Fruit fly (Drosophila melanogaster) whole organism, pupa: ENCODE data around the gene CG17139.

Experiments used
- CG10348 ChIP-seq: fragments of 200-800 bp; sonication (Bioruptor generic); IDR thresholded peaks from 2 replicates; pipeline ENCODE4 v1.3.6; 2022; ENCODE audit warnings: missing biosample characterization, missing genetic modification characterization
- CG12605 ChIP-seq: fragments of 200-800 bp; sonication (Bioruptor generic); IDR thresholded peaks from 2 replicates; pipeline ENCODE4 v1.3.6; 2022; ENCODE audit warnings: missing biosample characterization, missing genetic modification characterization
- CG13204 ChIP-seq: fragments of 200-800 bp; sonication (Bioruptor generic); optimal IDR thresholded peaks from 2 replicates; lab custom pipeline; 2018; ENCODE audit warnings: missing biosample characterization, mild to moderate bottlenecking, missing genetic modification characterization, moderate library complexity
- CG14655 ChIP-seq: fragments of 200-800 bp; sonication (Bioruptor generic); optimal IDR thresholded peaks from 3 replicates; lab custom pipeline; 2017; ENCODE audit warnings: mild to moderate bottlenecking, missing biosample characterization, missing genetic modification reagents, missing genetic modification characterization
- CG15710 ChIP-seq: fragments of 200-800 bp; sonication (Bioruptor generic); optimal IDR thresholded peaks from 2 replicates; lab custom pipeline; 2018; ENCODE audit warnings: missing biosample characterization, mild to moderate bottlenecking, missing genetic modification characterization, moderate library complexity
- CG17806 ChIP-seq: fragments of 200-800 bp; sonication (Bioruptor generic); optimal IDR thresholded peaks from 2 replicates; lab custom pipeline; 2018; ENCODE audit warnings: missing biosample characterization, mild to moderate bottlenecking, missing genetic modification characterization, moderate library complexity
- CG32121 ChIP-seq: fragments of 200-800 bp; sonication (Bioruptor generic); IDR thresholded peaks from 2 replicates; pipeline ENCODE4 v1.3.6; 2022; ENCODE audit warnings: missing biosample characterization, missing genetic modification characterization
- CG34367 ChIP-seq: fragments of 200-800 bp; sonication (Bioruptor generic); optimal IDR thresholded peaks from 2 replicates; lab custom pipeline; 2018; ENCODE audit warnings: missing biosample characterization, mild to moderate bottlenecking, missing genetic modification characterization
- CG4496 ChIP-seq: fragments of 200-800 bp; sonication (Bioruptor generic); IDR thresholded peaks from 3 replicates; pipeline ENCODE4 v1.3.6; 2022; ENCODE audit warnings: missing biosample characterization, missing genetic modification characterization
- CG8159 ChIP-seq: fragments of 200-800 bp; sonication (Bioruptor generic); optimal IDR thresholded peaks from 3 replicates; lab custom pipeline; 2018; ENCODE audit warnings: missing biosample characterization, mild to moderate bottlenecking, missing genetic modification characterization, moderate library complexity
- CG8301 ChIP-seq: fragments of 200-800 bp; sonication (Bioruptor generic); optimal IDR thresholded peaks from 2 replicates; lab custom pipeline; 2018; ENCODE audit warnings: missing biosample characterization, mild to moderate bottlenecking, missing genetic modification characterization
- CG9948 ChIP-seq: fragments of 200-800 bp; sonication (Bioruptor generic); optimal IDR thresholded peaks from 2 replicates; lab custom pipeline; 2018; ENCODE audit warnings: missing biosample characterization, mild to moderate bottlenecking, missing genetic modification characterization, moderate library complexity
- D1 ChIP-seq: fragments of 200-800 bp; sonication (Bioruptor generic); optimal IDR thresholded peaks from 2 replicates; lab custom pipeline; 2018; ENCODE audit warnings: missing biosample characterization, mild to moderate bottlenecking, missing genetic modification characterization, moderate library complexity
- EcR ChIP-seq: fragments of 200-800 bp; sonication (Bioruptor generic); optimal IDR thresholded peaks from 3 replicates; lab custom pipeline; 2019; ENCODE audit warnings: missing biosample characterization, missing genetic modification characterization, mild to moderate bottlenecking, moderate library complexity, missing genetic modification reagents
- Ets98B ChIP-seq: fragments of 200-800 bp; sonication (Bioruptor generic); IDR thresholded peaks from 2 replicates; pipeline ENCODE4 v1.3.6; 2022; ENCODE audit warnings: missing biosample characterization, missing genetic modification characterization
- Pif1A ChIP-seq: fragments of 200-800 bp; sonication (Bioruptor generic); optimal IDR thresholded peaks from 3 replicates; lab custom pipeline; 2016; ENCODE audit warnings: missing biosample characterization, missing genetic modification characterization
- Pif1B ChIP-seq: fragments of 200-800 bp; sonication (Bioruptor generic); optimal IDR thresholded peaks from 3 replicates; lab custom pipeline; 2016; ENCODE audit warnings: missing biosample characterization, missing genetic modification characterization
- Snoo ChIP-seq: fragments of 200-800 bp; sonication (Bioruptor generic); optimal IDR thresholded peaks from 3 replicates; lab custom pipeline; 2017; ENCODE audit warnings: missing biosample characterization, mild to moderate bottlenecking, missing genetic modification characterization, inconsistent platforms
- fd96Ca ChIP-seq: fragments of 200-800 bp; sonication (Bioruptor generic); IDR thresholded peaks from 3 replicates; pipeline ENCODE4 v1.3.6; 2022; ENCODE audit warnings: missing biosample characterization, missing genetic modification characterization
- gl ChIP-seq: fragments of 200-800 bp; sonication (Bioruptor generic); optimal IDR thresholded peaks from 2 replicates; lab custom pipeline; 2018; ENCODE audit warnings: missing biosample characterization, mild to moderate bottlenecking, missing genetic modification characterization
- rn ChIP-seq: fragments of 200-800 bp; sonication (Bioruptor generic); IDR thresholded peaks from 2 replicates; pipeline ENCODE4 v1.3.6; 2022; ENCODE audit warnings: missing biosample characterization, missing genetic modification characterization

Gene CG17139

DNA sequence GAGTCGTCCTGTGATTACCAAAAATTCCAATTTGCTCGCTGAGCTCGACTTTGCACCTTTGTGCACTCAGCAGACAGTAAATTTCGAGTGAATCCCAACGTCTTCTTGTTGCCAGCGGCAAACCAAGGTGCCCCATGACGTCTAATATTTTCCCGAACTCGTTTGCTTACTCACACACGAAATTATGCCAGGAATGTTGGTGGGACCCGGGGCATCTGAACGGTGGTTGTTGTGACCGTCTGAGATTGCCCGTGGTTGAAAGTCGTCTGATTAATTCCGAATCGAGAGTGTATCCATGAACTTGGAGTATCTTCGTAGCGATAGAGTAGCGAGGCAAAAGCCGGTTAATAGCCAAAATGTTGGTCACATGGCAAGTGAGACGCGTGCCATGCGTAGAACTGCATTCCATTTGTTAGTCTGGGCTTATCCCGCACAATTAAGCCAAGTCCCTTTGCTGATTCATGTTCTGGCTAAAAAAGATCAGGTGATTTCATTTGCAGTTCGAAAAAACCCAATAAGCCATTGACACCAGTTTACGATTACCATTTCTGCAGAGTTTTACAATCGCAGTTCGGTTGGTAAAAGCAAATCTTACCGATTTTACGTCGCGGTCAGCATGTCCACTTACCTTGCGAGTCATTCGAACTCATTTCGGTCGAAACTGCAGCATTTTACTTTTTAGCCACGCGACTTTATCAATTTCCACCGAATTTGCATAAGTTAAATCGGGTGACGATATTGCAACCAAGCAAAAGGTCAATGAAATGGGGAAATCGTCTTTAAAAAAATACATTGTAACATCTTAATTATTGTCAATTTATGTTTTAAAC lies 43.3 kb downstream of the CG17139 start:
- TF ChIP-seq CG17806 (tag; lab: Kevin White, UChicago) (no peak), EcR (GFP tag; lab: Kevin White, UChicago) (no peak), rn (GFP tag; lab: Robert Waterston, UW) (no peak), CG32121 (GFP tag; lab: Robert Waterston, UW) (no peak), CG9948 (tag; lab: Kevin White, UChicago) (no peak), CG12605 (GFP tag; lab: Robert Waterston, UW) (no peak), Pif1A (GFP tag; lab: Kevin White, UChicago) (no peak), CG13204 (GFP tag; lab: Kevin White, UChicago) (no peak), CG8301 (tag; lab: Kevin White, UChicago) (no peak), Pif1B (GFP tag; lab: Kevin White, UChicago) (no peak), CG10348 (GFP tag; lab: Robert Waterston, UW) (no peak), CG34367 (tag; lab: Kevin White, UChicago) (no peak), Ets98B (GFP tag; lab: Robert Waterston, UW) (no peak), Snoo (tag; lab: Kevin White, UChicago) (no peak), fd96Ca (no peak), CG4496 (GFP tag; lab: Robert Waterston, UW) (no peak), CG14655 (GFP tag; lab: Kevin White, UChicago) (no peak), CG15710 (no peak), D1 (tag; lab: Kevin White, UChicago) (no peak)
- TF ChIP-seq, all 21 proteins: peak for 0

DNA sequence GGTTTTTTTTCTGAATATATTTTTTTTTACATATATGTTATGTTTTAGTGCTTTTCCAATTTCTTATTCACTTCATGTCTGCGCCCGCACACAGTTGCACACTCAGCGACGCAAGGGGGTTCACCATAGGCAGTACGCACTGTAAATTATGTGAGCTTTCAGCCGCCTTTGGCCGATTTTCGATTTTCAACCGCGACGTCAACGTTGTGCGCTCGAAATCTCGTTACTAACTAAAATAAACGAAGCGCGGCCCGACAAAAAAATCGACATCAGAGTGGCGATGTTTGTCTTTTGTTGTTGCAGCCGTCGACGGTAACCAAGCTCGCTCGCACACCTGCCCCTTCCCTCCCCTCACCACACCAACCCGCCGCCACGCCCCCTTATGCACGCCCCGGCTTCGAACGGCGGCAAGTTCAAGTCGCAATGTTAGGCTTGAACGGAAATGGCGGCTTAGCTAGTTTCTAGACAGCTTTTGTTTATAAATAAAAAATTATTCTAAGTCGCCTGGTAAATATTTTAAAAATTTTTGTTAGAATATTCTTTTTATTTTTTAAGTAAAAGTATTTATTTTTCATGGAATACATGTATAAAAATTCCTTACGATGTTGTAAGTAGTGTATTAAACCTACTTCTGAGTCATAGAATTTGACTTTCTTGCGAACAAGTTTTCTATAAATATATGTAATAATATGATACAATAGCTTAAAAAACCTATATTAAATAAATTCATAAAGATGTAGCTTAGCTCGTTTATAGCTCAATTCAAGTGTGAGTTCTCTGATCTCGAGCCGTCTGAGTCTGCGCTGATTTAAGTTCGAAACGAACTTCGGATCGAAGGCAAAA lies 44.4 kb downstream of the CG17139 start, which contains the start of gene CG31869:
TSS of gene CG31869 (minus strand) at position 233 of the 843 bp plus-strand sequence.
- TF ChIP-seq fd96Ca (peak; percentile 63; the same call in 1 of the 3 replicates), CG8159 (peak; percentile 6), CG9948 (tag; lab: Kevin White, UChicago) (peak; percentile 7), rn (GFP tag; lab: Robert Waterston, UW) (0 out of 2 replicates have a peak, but pooled peaks have one; percentile 14), Ets98B (GFP tag; lab: Robert Waterston, UW) (peak; percentile 43; the same call in 1 of the 2 replicates), CG13204 (GFP tag; lab: Kevin White, UChicago) (peak; percentile 78), CG15710 (no peak), CG14655 (GFP tag; lab: Kevin White, UChicago) (peak; percentile 11), CG17806 (tag; lab: Kevin White, UChicago) (peak; percentile 7), Pif1B (GFP tag; lab: Kevin White, UChicago) (peak; percentile 19), CG34367 (tag; lab: Kevin White, UChicago) (peak; percentile 10), EcR (GFP tag; lab: Kevin White, UChicago) (no peak), CG10348 (GFP tag; lab: Robert Waterston, UW) (no peak), CG4496 (GFP tag; lab: Robert Waterston, UW) (peak; percentile 63; the same call in 2 of the 3 replicates), D1 (tag; lab: Kevin White, UChicago) (no peak), Pif1A (GFP tag; lab: Kevin White, UChicago) (peak; percentile 30), CG32121 (GFP tag; lab: Robert Waterston, UW) (peak; percentile 52), Snoo (tag; lab: Kevin White, UChicago) (no peak), CG8301 (tag; lab: Kevin White, UChicago) (no peak), CG12605 (GFP tag; lab: Robert Waterston, UW) (no peak), gl (tag; lab: Kevin White, UChicago) (peak; percentile 4)
- TF ChIP-seq, all 21 proteins: peak for 14

DNA sequence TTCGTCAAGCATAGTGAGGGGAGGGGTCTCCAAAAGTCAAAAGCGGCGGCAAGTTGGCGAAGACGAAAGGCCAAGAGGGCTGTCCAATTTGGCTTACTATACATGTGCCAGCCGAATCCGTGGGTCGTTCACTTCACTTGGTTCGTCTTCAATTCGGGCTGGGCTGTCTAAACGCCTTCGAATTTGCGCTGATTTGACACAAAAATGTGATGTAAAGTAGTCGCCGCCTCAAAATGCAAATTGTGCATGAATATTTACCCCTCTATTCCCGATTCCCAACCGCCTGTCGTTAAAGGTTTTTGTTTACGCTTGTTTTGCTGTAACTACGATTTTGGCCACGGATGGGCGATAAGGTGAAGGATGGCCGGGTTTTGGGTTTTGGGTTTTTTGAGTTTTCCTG lies 49.7 kb downstream of the CG17139 start:
- TF ChIP-seq gl (tag; lab: Kevin White, UChicago) (no peak), CG13204 (GFP tag; lab: Kevin White, UChicago) (no peak), CG34367 (tag; lab: Kevin White, UChicago) (no peak), CG10348 (GFP tag; lab: Robert Waterston, UW) (no peak), D1 (tag; lab: Kevin White, UChicago) (no peak), rn (GFP tag; lab: Robert Waterston, UW) (no peak), CG15710 (no peak)

DNA sequence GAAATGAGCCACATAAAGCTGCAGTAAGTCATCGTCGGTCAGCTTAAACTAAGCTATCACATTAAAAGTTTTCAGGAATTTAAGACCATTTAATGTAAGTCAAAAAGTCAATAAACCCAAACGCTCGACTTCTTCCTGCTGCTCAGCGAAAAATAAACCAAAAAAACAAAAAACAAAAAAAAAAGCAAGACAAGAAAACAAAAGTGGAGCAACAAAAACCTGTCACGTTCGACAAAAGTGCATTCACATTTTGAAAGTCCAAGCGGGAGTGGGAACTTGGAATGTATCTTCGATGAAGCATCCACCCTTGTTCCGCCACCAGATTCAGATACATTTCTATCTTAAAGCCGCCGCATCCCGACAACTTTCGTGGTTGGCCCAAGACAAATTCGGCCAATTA lies 51.4 kb downstream of the CG17139 start:
- TF ChIP-seq EcR (GFP tag; lab: Kevin White, UChicago): peak; percentile 46
- peak; percentile 56 for TF ChIP-seq gl (tag; lab: Kevin White, UChicago)
- no peak for TF ChIP-seq fd96Ca
- no peak for TF ChIP-seq CG17806 (tag; lab: Kevin White, UChicago)
- TF ChIP-seq Pif1B (GFP tag; lab: Kevin White, UChicago): peak; percentile 42
- TF ChIP-seq CG15710: peak; percentile 36
- peak; percentile 35 for TF ChIP-seq CG8159
- TF ChIP-seq Snoo (tag; lab: Kevin White, UChicago): peak; percentile 9
- TF ChIP-seq Pif1A (GFP tag; lab: Kevin White, UChicago): peak; percentile 29
- TF ChIP-seq CG34367 (tag; lab: Kevin White, UChicago): no peak
- TF ChIP-seq CG14655 (GFP tag; lab: Kevin White, UChicago): no peak
- no peak for TF ChIP-seq D1 (tag; lab: Kevin White, UChicago)
